Worm (Caenorhabditis elegans) whole organism, young adult: ENCODE data around the gene erg-28.

Experiments used
- nfya-1 ChIP-seq: sonication (generic microtip); optimal IDR thresholded peaks from 2 replicates; lab custom pipeline; 2017; ENCODE audit warnings: antibody characterized with exemption, missing compliant biosample characterization, missing genetic modification characterization, borderline replicate concordance; ENCODE audit not compliant: insufficient read depth
- ztf-26 ChIP-seq: sonication (generic microtip); optimal IDR thresholded peaks from 2 replicates; lab custom pipeline; 2017; ENCODE audit warnings: missing genetic modification characterization, missing compliant biosample characterization

DNA sequence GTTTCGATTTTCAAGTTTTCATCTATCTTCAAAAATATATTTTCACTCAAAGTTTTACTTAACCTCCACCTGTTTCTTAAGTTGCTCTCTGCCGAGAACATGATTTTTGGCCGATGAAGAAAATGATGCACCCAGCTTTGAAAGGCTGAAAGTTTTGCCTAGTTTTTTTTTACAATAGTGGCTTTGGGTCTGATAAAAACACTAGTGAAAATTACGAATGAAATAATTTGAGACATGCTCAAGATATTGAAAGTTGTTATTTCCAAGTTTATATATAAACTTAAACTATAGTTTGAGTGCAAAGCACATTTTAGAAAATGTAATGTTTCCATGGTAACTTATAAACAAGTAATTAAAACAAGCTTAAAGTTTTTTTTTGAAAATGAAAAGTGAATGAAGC is 42.0 kb downstream of the erg-28 start, which contains the start of gene gpa-9:
- no peak for TF ChIP-seq ztf-26
- TF ChIP-seq nfya-1, result no peak
